Fruit fly (Drosophila melanogaster): Measurements from ENCODE around the gene CG13312.

CG13312 gene

DNA sequence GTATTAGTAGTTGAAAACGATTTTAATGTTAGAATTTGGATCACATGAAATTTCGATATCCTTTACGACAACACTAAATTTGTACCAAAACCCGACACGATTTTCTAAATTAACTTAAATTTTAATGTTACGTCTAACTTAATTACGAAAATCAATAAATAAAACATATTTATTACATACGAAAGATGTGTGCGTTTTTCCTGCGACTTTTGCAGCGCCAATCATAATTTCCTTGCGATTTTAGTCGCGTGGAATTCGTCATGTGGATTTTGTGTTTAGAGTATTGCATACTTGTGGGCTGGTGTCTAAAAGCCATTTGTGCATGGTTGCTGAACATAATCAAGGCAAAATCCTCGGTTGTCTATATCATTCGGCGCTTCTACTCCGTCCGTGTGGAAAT is 8.5 kb downstream of the CG13312 start:
- TF ChIP-seq insv (optimal IDR thresholded peaks at IDR 0.05) (no peak), Sin3A (optimal IDR thresholded peaks at IDR 0.05) (no peak), h (optimal IDR thresholded peaks at IDR 0.05) (no peak), psq (optimal IDR thresholded peaks at IDR 0.05) (no peak), Myc (optimal IDR thresholded peaks at IDR 0.05) (no peak), ttk (optimal IDR thresholded peaks at IDR 0.05) (no peak)

- TF ChIP-seq h (optimal IDR thresholded peaks at IDR 0.05) (no peak), Myc (optimal IDR thresholded peaks at IDR 0.05) (no peak), psq (optimal IDR thresholded peaks at IDR 0.05) (no peak), ttk (optimal IDR thresholded peaks at IDR 0.05) (no peak), insv (optimal IDR thresholded peaks at IDR 0.05) (no peak), Sin3A (optimal IDR thresholded peaks at IDR 0.05) (no peak)
These were observed 8.9 kb downstream of the CG13312 start for dm6 chr3L:8798129-8798528.

- TF ChIP-seq insv (optimal IDR thresholded peaks at IDR 0.05) (no peak), h (optimal IDR thresholded peaks at IDR 0.05) (no peak), Sin3A (optimal IDR thresholded peaks at IDR 0.05) (no peak), Myc (optimal IDR thresholded peaks at IDR 0.05) (no peak), psq (optimal IDR thresholded peaks at IDR 0.05) (no peak), ttk (optimal IDR thresholded peaks at IDR 0.05) (no peak)
These were observed 18.6 kb downstream of the CG13312 start, which contains the start of gene Acbp5 for dm6 chr3L:8788445-8788844. TSS of gene Acbp5 (minus strand) at chr3L:8788545.

- no peak for TF ChIP-seq ttk (optimal IDR thresholded peaks at IDR 0.05)
- no peak for TF ChIP-seq insv (optimal IDR thresholded peaks at IDR 0.05)
- no peak for TF ChIP-seq psq (optimal IDR thresholded peaks at IDR 0.05)
- TF ChIP-seq Sin3A (optimal IDR thresholded peaks at IDR 0.05): no peak
- TF ChIP-seq Myc (optimal IDR thresholded peaks at IDR 0.05): no peak
- TF ChIP-seq h (optimal IDR thresholded peaks at IDR 0.05): no peak
These were observed 19.3 kb downstream of the CG13312 start for dm6 chr3L:8787701-8788100.

DNA sequence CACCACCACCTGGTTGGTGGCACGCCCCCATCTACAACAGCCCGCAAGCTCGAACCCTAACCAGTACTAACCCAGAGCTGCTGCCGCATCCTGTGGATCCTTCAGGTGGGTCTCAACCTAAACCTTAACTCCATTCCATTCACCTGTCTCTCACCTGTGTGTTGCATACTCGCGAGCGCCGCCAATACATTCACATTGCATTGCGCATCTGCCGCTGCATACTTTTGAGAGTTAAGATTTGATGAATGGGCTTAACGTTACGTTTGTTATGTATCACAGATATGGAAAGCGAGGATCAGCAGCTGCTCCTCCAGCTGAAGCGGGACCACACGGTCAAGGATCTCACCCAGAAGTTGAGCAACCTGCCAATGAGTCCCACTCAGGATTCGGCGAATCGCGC is 19.8 kb downstream of the CG13312 start:
- TF ChIP-seq Sin3A (optimal IDR thresholded peaks at IDR 0.05): no peak
- no peak for TF ChIP-seq Myc (optimal IDR thresholded peaks at IDR 0.05)
- no peak for TF ChIP-seq h (optimal IDR thresholded peaks at IDR 0.05)
- TF ChIP-seq ttk (optimal IDR thresholded peaks at IDR 0.05): no peak
- no peak for TF ChIP-seq psq (optimal IDR thresholded peaks at IDR 0.05)
- no peak for TF ChIP-seq insv (optimal IDR thresholded peaks at IDR 0.05)

- TF ChIP-seq h (optimal IDR thresholded peaks at IDR 0.05) (no peak), insv (optimal IDR thresholded peaks at IDR 0.05) (no peak), Myc (optimal IDR thresholded peaks at IDR 0.05) (no peak), Sin3A (optimal IDR thresholded peaks at IDR 0.05) (no peak), ttk (optimal IDR thresholded peaks at IDR 0.05) (no peak), psq (optimal IDR thresholded peaks at IDR 0.05) (no peak)
These were observed 23.7 kb downstream of the CG13312 start for dm6 chr3L:8783299-8783698.

DNA sequence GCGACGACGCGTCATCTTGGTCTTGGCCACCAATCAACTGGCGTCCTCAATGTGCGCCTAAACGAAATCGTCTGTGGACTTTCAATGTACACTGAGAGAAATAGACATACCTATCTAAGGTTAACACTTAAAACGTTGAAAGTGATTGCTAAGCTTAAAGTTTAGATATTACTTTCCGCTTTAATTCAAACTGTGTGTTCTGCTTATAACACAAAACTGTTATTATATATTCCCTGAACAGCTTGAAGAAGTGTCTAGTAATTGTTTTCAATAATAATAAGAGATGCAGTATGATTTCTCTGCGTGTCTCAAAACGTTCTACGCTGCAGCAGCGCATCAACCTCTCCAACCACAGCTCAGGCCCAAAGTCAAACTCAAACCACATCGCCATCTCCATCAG is 25.0 kb downstream of the CG13312 start:
- TF ChIP-seq ttk (optimal IDR thresholded peaks at IDR 0.05) (no peak), h (optimal IDR thresholded peaks at IDR 0.05) (no peak), Myc (optimal IDR thresholded peaks at IDR 0.05) (no peak), insv (optimal IDR thresholded peaks at IDR 0.05) (no peak), psq (optimal IDR thresholded peaks at IDR 0.05) (no peak), Sin3A (optimal IDR thresholded peaks at IDR 0.05) (no peak)

DNA sequence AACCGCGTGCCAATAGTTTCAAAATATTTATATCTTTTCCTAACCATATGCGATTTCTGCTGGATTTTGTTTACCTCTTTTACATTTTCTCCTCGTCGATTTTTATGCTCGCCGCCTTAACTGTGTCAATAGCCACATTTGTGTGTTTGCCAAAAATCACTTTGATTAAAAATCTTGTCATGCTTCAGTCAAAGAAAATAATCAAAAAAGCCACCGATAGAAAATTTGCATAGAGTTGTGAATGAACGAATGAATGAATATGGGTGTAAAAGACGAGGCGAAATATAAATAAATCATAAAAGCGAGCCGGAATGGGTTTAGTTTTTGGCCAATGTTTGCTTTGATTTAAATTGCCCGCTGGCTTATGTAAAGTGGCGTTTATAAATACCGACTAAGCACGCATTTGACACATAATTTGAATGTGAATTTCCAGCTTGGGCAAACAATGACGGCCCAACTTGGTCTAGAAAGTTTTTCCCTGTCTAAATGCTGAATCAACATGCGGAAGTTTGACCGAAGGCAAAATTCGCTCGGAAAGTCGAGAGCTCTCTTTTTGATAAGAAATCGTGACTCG is 26.2 kb downstream of the CG13312 start:
- TF ChIP-seq Myc (optimal IDR thresholded peaks at IDR 0.05) (no peak), h (optimal IDR thresholded peaks at IDR 0.05) (no peak), psq (optimal IDR thresholded peaks at IDR 0.05) (no peak), insv (optimal IDR thresholded peaks at IDR 0.05) (no peak), ttk (optimal IDR thresholded peaks at IDR 0.05) (no peak), Sin3A (optimal IDR thresholded peaks at IDR 0.05) (no peak)

DNA sequence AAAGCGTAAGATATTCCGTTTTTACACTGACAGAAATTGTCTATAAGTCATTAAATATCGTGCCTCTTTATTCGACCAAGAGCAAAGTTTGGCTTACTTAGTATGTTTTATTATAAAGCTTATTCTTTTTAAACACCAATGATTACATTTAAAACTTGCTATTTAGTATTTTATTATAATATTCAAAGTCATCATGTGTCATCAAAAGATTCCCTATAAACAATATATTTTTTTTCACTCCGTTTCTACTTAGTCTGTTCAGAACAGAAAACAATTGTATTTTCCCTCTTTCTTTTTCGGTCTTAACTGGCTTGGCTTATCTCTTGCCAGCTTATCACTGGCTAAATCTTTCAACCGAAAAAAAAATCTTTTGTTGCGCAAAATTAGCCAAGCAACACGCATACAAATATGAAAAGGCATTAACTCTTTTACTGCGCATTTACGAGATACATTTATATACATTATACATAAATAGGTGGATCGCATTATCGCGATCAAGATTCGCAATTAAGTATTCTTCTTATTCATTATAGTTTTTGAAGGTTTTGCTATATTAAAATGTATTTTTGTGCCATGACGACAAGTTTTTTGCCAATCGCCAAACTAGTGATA is 29.6 kb downstream of the CG13312 start:
- TF ChIP-seq psq (optimal IDR thresholded peaks at IDR 0.05) (no peak), Myc (optimal IDR thresholded peaks at IDR 0.05) (no peak), ttk (optimal IDR thresholded peaks at IDR 0.05) (no peak), h (optimal IDR thresholded peaks at IDR 0.05) (no peak), Sin3A (optimal IDR thresholded peaks at IDR 0.05) (no peak), insv (optimal IDR thresholded peaks at IDR 0.05) (no peak)

dm6 chr3L:8774974-8775731 is 31.9 kb downstream of the CG13312 start:
- TF ChIP-seq h (optimal IDR thresholded peaks at IDR 0.05) (no peak), psq (optimal IDR thresholded peaks at IDR 0.05) (no peak), ttk (optimal IDR thresholded peaks at IDR 0.05) (no peak), insv (optimal IDR thresholded peaks at IDR 0.05) (no peak)

DNA sequence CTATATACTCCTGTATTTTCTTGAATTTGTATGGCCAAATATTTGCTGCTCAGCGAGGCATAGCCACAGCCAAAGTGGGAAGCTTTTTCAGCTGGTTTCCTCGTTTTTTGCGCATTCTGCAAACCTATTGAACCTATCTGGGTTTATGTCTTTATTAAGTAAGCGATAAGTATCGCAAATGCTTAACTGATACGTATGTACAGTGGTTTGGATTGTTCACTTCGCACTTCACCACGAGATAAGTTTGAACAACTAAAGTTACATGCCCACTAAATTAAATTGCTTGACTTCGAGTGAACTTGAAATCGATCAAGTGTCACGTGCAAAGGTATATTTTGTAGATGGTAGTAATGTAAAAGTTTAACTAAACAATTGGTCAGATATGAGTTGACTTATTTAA is 33.3 kb downstream of the CG13312 start:
- TF ChIP-seq psq (optimal IDR thresholded peaks at IDR 0.05) (no peak), insv (optimal IDR thresholded peaks at IDR 0.05) (no peak), ttk (optimal IDR thresholded peaks at IDR 0.05) (no peak), Myc (optimal IDR thresholded peaks at IDR 0.05) (no peak), h (optimal IDR thresholded peaks at IDR 0.05) (no peak), Sin3A (optimal IDR thresholded peaks at IDR 0.05) (no peak)

- TF ChIP-seq h (optimal IDR thresholded peaks at IDR 0.05) (no peak), psq (optimal IDR thresholded peaks at IDR 0.05) (no peak), insv (optimal IDR thresholded peaks at IDR 0.05) (no peak), ttk (optimal IDR thresholded peaks at IDR 0.05) (no peak), Sin3A (optimal IDR thresholded peaks at IDR 0.05) (no peak), Myc (optimal IDR thresholded peaks at IDR 0.05) (no peak)
These were observed 33.9 kb downstream of the CG13312 start for dm6 chr3L:8772998-8773684.
